Worm (Caenorhabditis elegans) whole organism, L4 larva: ENCODE data around the gene F54D8.10.

Source experiments
- D1046.2 ChIP-seq: fragments of 200-800 bp; sonication (Bioruptor generic); IDR thresholded peaks from 2 replicates; pipeline ENCODE4 v1.3.6; 2022; ENCODE audit warnings: missing genetic modification characterization, missing compliant biosample characterization
- R02D3.7 ChIP-seq: fragments of 150-350 bp; sonication (generic microtip); optimal IDR thresholded peaks from 3 replicates; lab custom pipeline; 2014; ENCODE audit warnings: missing biosample characterization, missing genetic modification characterization
- Y105C5A.15 ChIP-seq: fragments of 200-800 bp; sonication (Bioruptor generic); IDR thresholded peaks from 2 replicates; pipeline ENCODE4 v1.3.6; 2022; ENCODE audit warnings: missing genetic modification characterization, missing compliant biosample characterization
- ZK546.5 ChIP-seq, 2 experiments: sonication (generic microtip); optimal IDR thresholded peaks; 2 replicates each; lab custom pipeline; 2017; ENCODE audit warnings: missing biosample characterization in 2 of 2, missing genetic modification characterization in 2 of 2
- aha-1 ChIP-seq: fragments of 150-350 bp; peaks from one replicate; lab custom pipeline; 2014; ENCODE audit warnings: missing biosample characterization, missing genetic modification characterization
- ceh-20 ChIP-seq: fragments of 200-800 bp; sonication (Bioruptor generic); IDR thresholded peaks from 2 replicates; pipeline ENCODE4 v1.3.6; 2022; ENCODE audit warnings: missing genetic modification reagents, missing genetic modification characterization, missing compliant biosample characterization
- ceh-28 ChIP-seq: fragments of 150-350 bp; optimal IDR thresholded peaks from 2 replicates; lab custom pipeline; 2014; ENCODE audit warnings: missing biosample characterization, missing genetic modification reagents, missing genetic modification characterization
- ceh-32 ChIP-seq: sonication (generic microtip); optimal IDR thresholded peaks from 2 replicates; lab custom pipeline; 2016; ENCODE audit warnings: mild to moderate bottlenecking, missing genetic modification characterization, missing compliant biosample characterization; ENCODE audit not compliant: poor library complexity
- ctbp-1 ChIP-seq: fragments of 200-800 bp; sonication (Bioruptor generic); IDR thresholded peaks from 2 replicates; pipeline ENCODE4 v1.3.6; 2022; ENCODE audit warnings: missing genetic modification reagents, missing genetic modification characterization, missing compliant biosample characterization
- daf-16 ChIP-seq, 3 experiments: sonication (generic microtip); optimal IDR thresholded peaks; 2 replicates each; lab custom pipeline; 2016 to 2017; ENCODE audit warnings: missing genetic modification characterization in 3 of 3, missing genetic modification reagents in 3 of 3, mild to moderate bottlenecking in 2 of 3, missing compliant biosample characterization in 2 of 3, missing biosample characterization in 1 of 3, moderate library complexity in 1 of 3
- daf-19 ChIP-seq: fragments of 200-800 bp; sonication (Bioruptor generic); conservative IDR thresholded peaks from 2 replicates; pipeline ENCODE4 v1.3.6; 2022; ENCODE audit warnings: missing genetic modification characterization, missing compliant biosample characterization
- daf-8 ChIP-seq: fragments of 200-800 bp; sonication (Bioruptor generic); IDR thresholded peaks from 2 replicates; pipeline ENCODE4 v1.3.6; 2022; ENCODE audit warnings: missing genetic modification characterization, missing compliant biosample characterization
- dmd-6 ChIP-seq: fragments of 200-800 bp; sonication (Bioruptor generic); IDR thresholded peaks from 2 replicates; pipeline ENCODE4 v1.3.6; 2022; ENCODE audit warnings: missing genetic modification reagents, missing genetic modification characterization, missing compliant biosample characterization
- dpl-1 ChIP-seq: fragments of 150-350 bp; optimal IDR thresholded peaks from 2 replicates; lab custom pipeline; 2014; ENCODE audit warnings: missing biosample characterization, missing genetic modification reagents, missing genetic modification characterization
- fkh-10 ChIP-seq: fragments of 150-350 bp; optimal IDR thresholded peaks from 2 replicates; lab custom pipeline; 2014; ENCODE audit warnings: missing biosample characterization, missing genetic modification reagents, missing genetic modification characterization
- hif-1 ChIP-seq, 2 experiments: sonication (generic microtip); optimal IDR thresholded peaks; 2 replicates each; lab custom pipeline; 2016 to 2017; ENCODE audit warnings: missing compliant biosample characterization in 2 of 2, missing genetic modification characterization in 2 of 2, missing genetic modification reagents in 2 of 2, missing genotype in 2 of 2, mild to moderate bottlenecking in 1 of 2
- hlh-11 ChIP-seq: fragments of 200-800 bp; sonication (Bioruptor generic); optimal IDR thresholded peaks from 2 replicates; lab custom pipeline; 2018; ENCODE audit warnings: mild to moderate bottlenecking, missing genetic modification characterization, missing compliant biosample characterization
- hlh-30 ChIP-seq: sonication (generic microtip); optimal IDR thresholded peaks from 2 replicates; lab custom pipeline; 2017; ENCODE audit warnings: antibody characterized with exemption, mild to moderate bottlenecking, missing genetic modification characterization, missing compliant biosample characterization; ENCODE audit not compliant: insufficient read depth
- lin-1 ChIP-seq: fragments of 200-800 bp; sonication (Bioruptor generic); IDR thresholded peaks from 2 replicates; pipeline ENCODE4 v1.3.6; 2022; ENCODE audit warnings: missing genetic modification reagents, missing genetic modification characterization, missing compliant biosample characterization
- lin-15B ChIP-seq: fragments of 150-350 bp; sonication (generic microtip); optimal IDR thresholded peaks from 3 replicates; lab custom pipeline; 2014; ENCODE audit warnings: missing biosample characterization, missing genetic modification characterization
- lsy-2 ChIP-seq, 2 experiments: fragments of 150-350 bp in 1 of 2; sonication (generic microtip) in 1 of 2; optimal IDR thresholded peaks; 2 replicates each; lab custom pipeline; 2014 to 2017; ENCODE audit warnings: missing biosample characterization in 2 of 2, missing genetic modification characterization in 2 of 2
- mdl-1 ChIP-seq, 2 experiments: fragments of 150-350 bp in 1 of 2; sonication (generic microtip) in 1 of 2; optimal IDR thresholded peaks; 2 replicates each; lab custom pipeline; 2014 to 2017; ENCODE audit warnings: missing biosample characterization in 2 of 2, missing genetic modification characterization in 2 of 2
- mes-2 ChIP-seq: sonication (generic microtip); optimal IDR thresholded peaks from 2 replicates; lab custom pipeline; 2016; ENCODE audit warnings: missing genotype, mild to moderate bottlenecking, missing genetic modification characterization, missing compliant biosample characterization; ENCODE audit not compliant: poor library complexity, severe bottlenecking
- mxl-3 ChIP-seq: fragments of 200-800 bp; sonication (Bioruptor generic); optimal IDR thresholded peaks from 2 replicates; lab custom pipeline; 2018; ENCODE audit warnings: mild to moderate bottlenecking, missing genetic modification characterization, missing compliant biosample characterization
- nhr-10 ChIP-seq: fragments of 150-350 bp; optimal IDR thresholded peaks from 2 replicates; lab custom pipeline; 2014; ENCODE audit warnings: missing biosample characterization, missing genetic modification characterization
- nhr-11 ChIP-seq: fragments of 150-350 bp; optimal IDR thresholded peaks from 2 replicates; lab custom pipeline; 2014; ENCODE audit warnings: missing biosample characterization, missing genetic modification characterization
- nhr-28 ChIP-seq: fragments of 150-350 bp; optimal IDR thresholded peaks from 2 replicates; lab custom pipeline; 2014; ENCODE audit warnings: missing biosample characterization, missing genetic modification characterization
- nhr-48 ChIP-seq: sonication (generic microtip); optimal IDR thresholded peaks from 2 replicates; lab custom pipeline; 2016; ENCODE audit warnings: mild to moderate bottlenecking, missing genetic modification characterization, missing compliant biosample characterization
- nhr-6 ChIP-seq: fragments of 150-350 bp; optimal IDR thresholded peaks from 2 replicates; lab custom pipeline; 2014; ENCODE audit warnings: missing biosample characterization, missing genetic modification characterization
- php-3 ChIP-seq: fragments of 200-800 bp; sonication (Bioruptor generic); IDR thresholded peaks from 2 replicates; pipeline ENCODE4 v1.3.6; 2022; ENCODE audit warnings: missing genetic modification reagents, missing genetic modification characterization, missing compliant biosample characterization
- pqm-1 ChIP-seq: sonication (generic microtip); optimal IDR thresholded peaks from 2 replicates; lab custom pipeline; 2017; ENCODE audit warnings: missing biosample characterization, missing genetic modification characterization
- set-16 ChIP-seq: fragments of 200-800 bp; sonication (Bioruptor generic); IDR thresholded peaks from 2 replicates; pipeline ENCODE4 v1.3.6; 2022; ENCODE audit warnings: missing genetic modification reagents, missing genetic modification characterization, missing compliant biosample characterization
- snpc-1.2 ChIP-seq: fragments of 200-800 bp; sonication (Bioruptor generic); IDR thresholded peaks from 2 replicates; pipeline ENCODE4 v1.3.6; 2022; ENCODE audit warnings: missing genetic modification reagents, missing genetic modification characterization, missing compliant biosample characterization
- tra-1 ChIP-seq: fragments of 200-800 bp; sonication (Bioruptor generic); IDR thresholded peaks from 2 replicates; pipeline ENCODE4 v1.3.6; 2022; ENCODE audit warnings: missing genetic modification reagents, missing genetic modification characterization, missing compliant biosample characterization
- unc-62 ChIP-seq, 3 experiments: fragments of 150-350 bp in 1 of 3; sonication (generic microtip); optimal IDR thresholded peaks in 2 of 3; peaks in 1 of 3; 1 replicate in 1 of 3; 2 replicates in 2 of 3; lab custom pipeline; 2014 to 2017; ENCODE audit warnings: missing biosample characterization in 3 of 3, missing genetic modification characterization in 3 of 3, missing genetic modification reagents in 3 of 3, missing genotype in 1 of 3

Gene F54D8.10

DNA sequence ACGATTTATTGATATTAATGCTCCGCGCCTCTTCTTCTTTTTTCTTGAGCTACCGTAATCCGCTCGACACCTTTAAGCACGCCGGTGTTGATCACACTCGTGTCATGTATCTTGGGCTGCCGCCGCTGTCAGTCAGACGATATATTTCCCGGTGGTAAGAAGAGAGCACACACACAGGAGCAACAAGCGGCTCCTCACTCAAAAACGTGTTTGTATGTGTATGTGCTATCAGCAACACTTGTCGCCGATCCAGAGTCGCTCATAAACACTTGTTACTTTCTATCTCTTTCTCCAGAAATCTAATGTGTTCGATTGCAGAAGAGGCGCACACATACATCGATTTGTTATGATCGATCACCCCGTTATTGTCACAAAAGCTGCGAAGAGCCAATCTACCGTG, 46.0 kb downstream of the F54D8.10 start:
- TF ChIP-seq daf-8 (GFP tag; lab: Robert Waterston, UW) (no peak), nhr-48 (tag; lab: Kevin White, UChicago) (no peak), nhr-28 (tag; lab: Kevin White, UChicago) (peak; percentile 30), mdl-1 (tag; optimal IDR thresholded peaks at IDR 0.05; lab: Kevin White, UChicago) (no peak), ceh-20 (no peak), R02D3.7 (tag; lab: Kevin White, UChicago) (no peak), fkh-10 (no peak), aha-1 (tag; lab: Kevin White, UChicago) (peak; percentile 89), hif-1 (tag; optimal IDR thresholded peaks at IDR 0.05; lab: Kevin White, UChicago) (no peak), unc-62 (GFP tag; optimal IDR thresholded peaks at IDR 0.05 in 1 of 2; lab: Kevin White, UChicago) (peak in 1 of 2 experiments; percentile 5), unc-62 (tag; optimal IDR thresholded peaks at IDR 0.05; lab: Kevin White, UChicago) (no peak), mes-2 (tag; lab: Kevin White, UChicago) (peak; percentile 15), nhr-10 (tag; lab: Kevin White, UChicago) (no peak), set-16 (GFP tag; lab: Robert Waterston, UW) (no peak), php-3 (GFP tag; lab: Robert Waterston, UW) (no peak), hlh-30 (peak; percentile 25), dmd-6 (GFP tag; lab: Robert Waterston, UW) (peak; percentile 34; the same call in 1 of the 2 replicates), hlh-11 (tag; lab: Kevin White, UChicago) (peak; percentile 65), lsy-2 (tag; optimal IDR thresholded peaks at IDR 0.05; lab: Kevin White, UChicago) (peak in 1 of 2 experiments; percentile 52), lin-1 (GFP tag; lab: Robert Waterston, UW) (no peak), ceh-28 (no peak), mxl-3 (peak; percentile 58), ceh-32 (tag; lab: Kevin White, UChicago) (no peak), daf-19 (GFP tag; lab: Robert Waterston, UW) (no peak), snpc-1.2 (GFP tag; lab: Robert Waterston, UW) (no peak), pqm-1 (tag; lab: Kevin White, UChicago) (no peak), nhr-11 (tag; lab: Kevin White, UChicago) (no peak), nhr-6 (no peak), daf-16 (GFP tag; optimal IDR thresholded peaks at IDR 0.05; lab: Kevin White, UChicago) (peak in 1 of 2 experiments; percentile 80), daf-16 (tag; optimal IDR thresholded peaks at IDR 0.05; lab: Kevin White, UChicago) (peak; percentile 70)

DNA sequence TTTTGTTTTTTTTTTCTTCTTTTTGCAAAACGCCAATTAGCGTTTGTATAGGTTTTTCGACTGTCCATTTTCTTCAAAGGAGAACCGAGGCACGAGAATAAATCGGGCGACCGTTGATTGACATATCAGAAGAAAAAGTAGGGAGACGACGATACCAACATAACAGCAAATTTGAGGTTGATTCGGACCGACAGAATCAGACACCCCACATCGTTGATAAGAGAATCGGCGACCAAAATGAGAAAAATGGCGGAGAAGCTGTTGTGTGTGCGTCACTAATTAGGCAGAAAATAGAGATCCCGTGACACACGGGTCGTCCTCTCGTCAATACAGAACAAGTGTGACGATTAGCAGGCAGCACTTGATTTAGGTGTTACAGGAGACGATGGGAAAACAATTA, 47.3 kb downstream of the F54D8.10 start:
- TF ChIP-seq dmd-6 (GFP tag; lab: Robert Waterston, UW) (peak; percentile 34; the same call in 1 of the 2 replicates), unc-62 (GFP tag; optimal IDR thresholded peaks at IDR 0.05 in 1 of 2; lab: Kevin White, UChicago) (peak in 1 of 2 experiments; percentile 52), unc-62 (tag; optimal IDR thresholded peaks at IDR 0.05; lab: Kevin White, UChicago) (no peak), ZK546.5 (tag; optimal IDR thresholded peaks at IDR 0.05; lab: Kevin White, UChicago) (no peak), ctbp-1 (GFP tag; lab: Robert Waterston, UW) (no peak), tra-1 (GFP tag; lab: Robert Waterston, UW) (0 out of 2 replicates have a peak, but pooled peaks have one; percentile 20), hlh-11 (tag; lab: Kevin White, UChicago) (peak; percentile 18), Y105C5A.15 (GFP tag; lab: Robert Waterston, UW) (no peak), lin-15B (tag; lab: Kevin White, UChicago) (no peak), D1046.2 (GFP tag; lab: Robert Waterston, UW) (no peak), dpl-1 (GFP tag; lab: Kevin White, UChicago) (no peak)

DNA sequence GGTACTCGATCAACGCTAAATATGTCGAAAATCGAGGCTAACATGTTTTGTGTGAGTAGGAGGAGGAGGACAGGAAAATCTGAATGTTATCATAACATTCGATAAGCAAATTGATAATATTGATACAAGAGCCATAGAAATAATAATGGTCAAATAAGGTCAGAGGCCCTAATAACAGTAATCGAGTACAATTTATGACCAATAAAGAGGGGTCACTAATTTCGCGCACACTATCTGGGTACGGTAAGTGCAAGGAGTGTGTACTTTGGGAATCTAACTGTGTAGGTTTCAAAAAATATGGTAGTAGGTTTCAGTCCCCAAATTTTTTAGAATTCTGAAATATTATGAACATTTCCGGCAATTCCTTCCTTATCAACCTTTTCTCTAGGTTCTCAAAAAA, 48.9 kb downstream of the F54D8.10 start:
- TF ChIP-seq nhr-48 (tag; lab: Kevin White, UChicago) (no peak), unc-62 (GFP tag; optimal IDR thresholded peaks at IDR 0.05 in 1 of 2; lab: Kevin White, UChicago) (peak in 1 of 2 experiments; percentile 58), unc-62 (tag; optimal IDR thresholded peaks at IDR 0.05; lab: Kevin White, UChicago) (no peak)
- TF ChIP-seq, all 104 proteins: peak for 1
